Worm (Caenorhabditis elegans) whole organism, young adult: ENCODE results near the gene ZK488.6.

Source experiments
- B0336.3 ChIP-seq: fragments of 200-800 bp; sonication (Bioruptor generic); IDR thresholded peaks from 2 replicates; pipeline ENCODE4 v1.3.6; 2022; ENCODE audit warnings: missing genetic modification characterization, missing compliant biosample characterization
- F10E7.11 ChIP-seq: sonication (generic microtip); optimal IDR thresholded peaks from 2 replicates; lab custom pipeline; 2017; ENCODE audit warnings: mild to moderate bottlenecking, missing genetic modification characterization, moderate library complexity, missing compliant biosample characterization
- F22D6.2 ChIP-seq: sonication (generic microtip); optimal IDR thresholded peaks from 2 replicates; lab custom pipeline; 2016; ENCODE audit warnings: mild to moderate bottlenecking, missing genetic modification characterization, missing compliant biosample characterization
- F33H1.4 ChIP-seq: fragments of 200-800 bp; sonication (Bioruptor generic); IDR thresholded peaks from 2 replicates; pipeline ENCODE4 v1.3.6; 2022; ENCODE audit warnings: missing genetic modification reagents, missing genetic modification characterization, missing compliant biosample characterization
- T07F8.4 ChIP-seq: sonication (generic microtip); optimal IDR thresholded peaks from 2 replicates; lab custom pipeline; 2016; ENCODE audit warnings: mild to moderate bottlenecking, missing genetic modification characterization, moderate library complexity, missing compliant biosample characterization
- Y67H2A.10 ChIP-seq: fragments of 200-800 bp; sonication (Bioruptor generic); conservative IDR thresholded peaks from 2 replicates; pipeline ENCODE4 v1.3.6; 2022; ENCODE audit warnings: missing genetic modification reagents, missing genetic modification characterization, missing compliant biosample characterization
- Y95B8A.8 ChIP-seq: fragments of 200-800 bp; sonication (Bioruptor generic); IDR thresholded peaks from 2 replicates; pipeline ENCODE4 v1.3.6; 2022; ENCODE audit warnings: missing genetic modification reagents, missing genetic modification characterization, missing compliant biosample characterization
- aptf-2 ChIP-seq: fragments of 200-800 bp; sonication (Bioruptor generic); conservative IDR thresholded peaks from 2 replicates; pipeline ENCODE4 v1.3.6; 2022; ENCODE audit warnings: missing genetic modification reagents, missing genetic modification characterization, missing compliant biosample characterization
- attf-5 ChIP-seq: fragments of 200-800 bp; sonication (Bioruptor generic); optimal IDR thresholded peaks from 2 replicates; lab custom pipeline; 2018; ENCODE audit warnings: mild to moderate bottlenecking, missing genetic modification characterization, missing compliant biosample characterization
- cebp-1 ChIP-seq, 2 experiments: fragments of 200-800 bp in 1 of 2; sonication (Bioruptor generic) in 1 of 2; sonication (generic microtip) in 1 of 2; IDR thresholded peaks in 1 of 2; optimal IDR thresholded peaks in 1 of 2; 2 replicates each; pipeline versions ENCODE4 v1.3.6 to Lab custom; 2017 to 2022; ENCODE audit warnings: missing compliant biosample characterization in 2 of 2, missing genetic modification characterization in 2 of 2, mild to moderate bottlenecking in 1 of 2, missing genetic modification reagents in 1 of 2, moderate library complexity in 1 of 2
- cebp-2 ChIP-seq: fragments of 200-800 bp; sonication (Bioruptor generic); IDR thresholded peaks from 2 replicates; pipeline ENCODE4 v1.3.6; 2022; ENCODE audit warnings: missing genetic modification characterization, missing compliant biosample characterization
- ceh-100 ChIP-seq: fragments of 200-800 bp; sonication (Bioruptor generic); IDR thresholded peaks from 2 replicates; pipeline ENCODE4 v1.3.6; 2022; ENCODE audit warnings: missing genetic modification reagents, missing genetic modification characterization, missing compliant biosample characterization
- ceh-79 ChIP-seq: sonication (generic microtip); optimal IDR thresholded peaks from 2 replicates; lab custom pipeline; 2017; ENCODE audit warnings: mild to moderate bottlenecking, missing genetic modification characterization, missing compliant biosample characterization
- ceh-91 ChIP-seq: fragments of 200-800 bp; sonication (Bioruptor generic); IDR thresholded peaks from 2 replicates; pipeline ENCODE4 v1.3.6; 2022; ENCODE audit warnings: missing genetic modification reagents, missing genetic modification characterization, missing compliant biosample characterization
- chd-7 ChIP-seq: sonication (generic microtip); optimal IDR thresholded peaks from 2 replicates; lab custom pipeline; 2016; ENCODE audit warnings: mild to moderate bottlenecking, missing genetic modification characterization, moderate library complexity, missing compliant biosample characterization
- egrh-3 ChIP-seq: fragments of 200-800 bp; sonication (Bioruptor generic); IDR thresholded peaks from 2 replicates; pipeline ENCODE4 v1.3.6; 2022; ENCODE audit warnings: missing genetic modification reagents, missing genetic modification characterization, missing compliant biosample characterization
- him-1 ChIP-seq: sonication (generic microtip); optimal IDR thresholded peaks from 2 replicates; lab custom pipeline; 2016; ENCODE audit warnings: missing genotype, missing genetic modification reagents, missing genetic modification characterization, missing compliant biosample characterization
- let-607 ChIP-seq, 2 experiments: fragments of 200-800 bp in 1 of 2; sonication (Bioruptor generic) in 1 of 2; sonication (generic microtip) in 1 of 2; optimal IDR thresholded peaks; 2 replicates each; lab custom pipeline; 2016 to 2018; ENCODE audit warnings: mild to moderate bottlenecking in 2 of 2, missing compliant biosample characterization in 2 of 2, missing genetic modification characterization in 2 of 2, moderate library complexity in 2 of 2, missing genotype in 1 of 2
- madf-8 ChIP-seq: fragments of 200-800 bp; sonication (Bioruptor generic); conservative IDR thresholded peaks from 2 replicates; pipeline ENCODE4 v1.3.6; 2022; ENCODE audit warnings: missing genetic modification reagents, missing genetic modification characterization, missing compliant biosample characterization
- mes-4 ChIP-seq: sonication (generic microtip); optimal IDR thresholded peaks from 2 replicates; lab custom pipeline; 2016; ENCODE audit warnings: missing genotype, missing genetic modification characterization, missing compliant biosample characterization
- nhr-179 ChIP-seq: sonication (generic microtip); optimal IDR thresholded peaks from 2 replicates; lab custom pipeline; 2016; ENCODE audit warnings: mild to moderate bottlenecking, missing genetic modification characterization, missing compliant biosample characterization
- nhr-80 ChIP-seq: sonication (generic microtip); optimal IDR thresholded peaks from 2 replicates; lab custom pipeline; 2016; ENCODE audit warnings: missing genetic modification characterization, missing compliant biosample characterization
- snpc-1.1 ChIP-seq: sonication (generic microtip); optimal IDR thresholded peaks from 2 replicates; lab custom pipeline; 2017; ENCODE audit warnings: missing genetic modification characterization, mild to moderate bottlenecking, missing compliant biosample characterization, antibody characterized with exemption, moderate library complexity, missing genotype, missing genetic modification reagents; ENCODE audit not compliant: insufficient read depth
- snpc-3.4 ChIP-seq: sonication (generic microtip); optimal IDR thresholded peaks from 2 replicates; lab custom pipeline; 2017; ENCODE audit warnings: missing genetic modification characterization, mild to moderate bottlenecking, missing compliant biosample characterization, antibody characterized with exemption, moderate library complexity, missing genotype, missing genetic modification reagents
- snpc-4 ChIP-seq, 5 experiments: fragments of 150-350 bp in 1 of 5; sonication (generic microtip) in 4 of 5; optimal IDR thresholded peaks; 2 replicates each; lab custom pipeline; 2014 to 2018; ENCODE audit warnings: missing genetic modification characterization in 5 of 5, missing biosample characterization in 3 of 5, antibody characterized with exemption in 2 of 5, mild to moderate bottlenecking in 2 of 5, missing compliant biosample characterization in 2 of 5, missing genotype in 2 of 5, moderate library complexity in 2 of 5, missing genetic modification reagents in 1 of 5
- somi-1 ChIP-seq: fragments of 200-800 bp; sonication (Bioruptor generic); optimal IDR thresholded peaks from 2 replicates; lab custom pipeline; 2018; ENCODE audit warnings: mild to moderate bottlenecking, missing genetic modification characterization, missing compliant biosample characterization
- sptf-2 ChIP-seq: fragments of 200-800 bp; sonication (Bioruptor generic); optimal IDR thresholded peaks from 2 replicates; lab custom pipeline; 2018; ENCODE audit warnings: mild to moderate bottlenecking, missing genetic modification characterization, missing compliant biosample characterization
- tbp1 ChIP-seq: fragments of 200-800 bp; sonication (Bioruptor generic); optimal IDR thresholded peaks from 2 replicates; lab custom pipeline; 2018; ENCODE audit warnings: mild to moderate bottlenecking, missing genetic modification characterization, missing compliant biosample characterization
- ztf-26 ChIP-seq: sonication (generic microtip); optimal IDR thresholded peaks from 2 replicates; lab custom pipeline; 2017; ENCODE audit warnings: missing genetic modification characterization, missing compliant biosample characterization
- ztf-6 ChIP-seq: fragments of 200-800 bp; sonication (Bioruptor generic); IDR thresholded peaks from 2 replicates; pipeline ENCODE4 v1.3.6; 2022; ENCODE audit warnings: missing genetic modification reagents, missing genetic modification characterization, missing compliant biosample characterization

Gene ZK488.6

DNA sequence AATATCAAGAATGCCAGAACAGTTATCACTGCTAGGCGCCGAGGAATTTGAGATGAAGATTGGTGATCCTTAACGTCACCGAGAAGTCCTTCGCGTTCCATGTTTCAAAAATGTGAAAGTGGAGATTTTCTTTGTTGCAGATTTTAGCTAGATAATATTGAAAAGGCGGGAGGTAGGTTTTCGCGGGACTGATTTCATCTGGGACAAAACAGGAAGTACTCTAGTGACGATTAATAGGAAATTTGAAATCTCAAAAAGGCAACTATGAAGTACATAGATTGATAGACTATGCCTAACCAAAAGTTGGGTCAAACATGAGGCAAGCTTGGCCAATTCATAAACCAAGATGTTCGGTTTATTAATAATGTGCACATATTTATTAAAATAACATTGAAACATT lies 37.2 kb upstream of the ZK488.6 start, which contains the start of gene C14C6.8:
Gene C14C6.8 (minus strand): TSS at position 101 of the 400 bp plus-strand sequence.
- no peak for TF ChIP-seq let-607 (tag; optimal IDR thresholded peaks at IDR 0.05; lab: Kevin White, UChicago)
- no peak for TF ChIP-seq ceh-91 (GFP tag; lab: Robert Waterston, UW)
- no peak for TF ChIP-seq F22D6.2 (tag; lab: Kevin White, UChicago)

DNA sequence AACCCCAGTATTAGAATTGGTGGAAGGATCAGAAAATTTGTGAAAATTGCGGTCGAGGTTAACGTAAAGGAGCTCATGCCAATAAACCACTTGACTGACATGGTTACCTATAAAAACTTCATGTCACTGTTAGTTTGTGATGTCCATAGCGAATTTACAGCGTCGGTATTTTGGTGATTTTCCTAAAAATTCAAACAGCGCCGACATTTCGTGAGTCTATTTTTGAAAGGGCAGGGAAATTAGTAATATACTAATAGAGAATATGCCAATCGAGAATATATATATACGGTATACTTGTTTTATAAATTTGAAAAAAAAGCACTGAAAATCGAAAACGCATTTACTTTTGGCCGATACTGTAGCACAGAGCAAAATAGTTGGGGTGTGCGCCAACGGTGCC lies 34.2 kb upstream of the ZK488.6 start, which contains the start of gene srx-8:
Gene srx-8 (minus strand): TSS at position 101 of the 400 bp plus-strand sequence.
- TF ChIP-seq T07F8.4 (no peak), B0336.3 (no peak)

- TF ChIP-seq tbp1 (GFP tag; lab: Kevin White, UChicago) (no peak), snpc-1.1 (tag; lab: Kevin White, UChicago) (peak; percentile 3), sptf-2 (GFP tag; lab: Kevin White, UChicago) (no peak), snpc-4 (GFP tag; optimal IDR thresholded peaks at IDR 0.05; lab: Kevin White, UChicago) (no peak), snpc-4 (tag; optimal IDR thresholded peaks at IDR 0.05; lab: Kevin White, UChicago) (peak in 1 of 4 experiments; percentile 65), F33H1.4 (GFP tag; lab: Robert Waterston, UW) (no peak)
These were observed 30.3 kb upstream of the ZK488.6 start, which contains the start of gene srx-7 for ce11 chrV:559940-560339. Gene srx-7 (plus strand): TSS chrV:560195.

- TF ChIP-seq cebp-2 (GFP tag; lab: Robert Waterston, UW) (no peak), Y95B8A.8 (no peak), nhr-179 (tag; lab: Kevin White, UChicago) (no peak), cebp-1 (GFP tag; IDR thresholded peaks at IDR 0.05; lab: Robert Waterston, UW) (no peak), cebp-1 (tag; optimal IDR thresholded peaks at IDR 0.05; lab: Kevin White, UChicago) (no peak), egrh-3 (GFP tag; lab: Robert Waterston, UW) (no peak), chd-7 (tag; lab: Kevin White, UChicago) (no peak), nhr-80 (tag; lab: Kevin White, UChicago) (no peak), madf-8 (GFP tag; lab: Robert Waterston, UW) (no peak), aptf-2 (GFP tag; lab: Robert Waterston, UW) (no peak), mes-4 (tag; lab: Kevin White, UChicago) (no peak), attf-5 (GFP tag; lab: Kevin White, UChicago) (no peak), F10E7.11 (tag; lab: Kevin White, UChicago) (no peak)
These were observed 27.4 kb upstream of the ZK488.6 start, which contains the start of gene C14C6.2 for ce11 chrV:562834-563233. Gene C14C6.2 (plus strand): TSS chrV:563134.

- TF ChIP-seq ceh-79 (tag; lab: Kevin White, UChicago) = no peak
- no peak for TF ChIP-seq snpc-3.4 (tag; lab: Kevin White, UChicago)
- TF ChIP-seq somi-1 (GFP tag; lab: Kevin White, UChicago) = no peak
- no peak for TF ChIP-seq him-1 (tag; lab: Kevin White, UChicago)
- no peak for TF ChIP-seq Y67H2A.10 (GFP tag; lab: Robert Waterston, UW)
- no peak for TF ChIP-seq ztf-26 (tag; lab: Kevin White, UChicago)
- TF ChIP-seq mes-4 (tag; lab: Kevin White, UChicago) = no peak
- no peak for TF ChIP-seq ceh-100 (GFP tag; lab: Robert Waterston, UW)
- no peak for TF ChIP-seq ztf-6 (GFP tag; lab: Robert Waterston, UW)
- no peak for TF ChIP-seq cebp-1 (GFP tag; IDR thresholded peaks at IDR 0.05; lab: Robert Waterston, UW)
- no peak for TF ChIP-seq cebp-1 (tag; optimal IDR thresholded peaks at IDR 0.05; lab: Kevin White, UChicago)
These were observed 24.3 kb upstream of the ZK488.6 start, which contains the start of gene sri-73 for ce11 chrV:565984-566383. Gene sri-73 (minus strand): TSS chrV:566084.
